Worm (Caenorhabditis elegans) whole organism, L4 larva: ENCODE data around the gene DH11.5.
A peak's percentile ranks its signal among the peaks of the same experiment; 100 is the strongest.

Source experiments
- D1046.2 ChIP-seq: fragments of 200-800 bp; sonication (Bioruptor generic); IDR thresholded peaks from 2 replicates; pipeline ENCODE4 v1.3.6; 2022; ENCODE audit warnings: missing genetic modification characterization, missing compliant biosample characterization
- F37D6.2 ChIP-seq: sonication (generic microtip); optimal IDR thresholded peaks from 2 replicates; lab custom pipeline; 2016; ENCODE audit warnings: mild to moderate bottlenecking, missing genetic modification characterization, missing compliant biosample characterization
- F44E2.7 ChIP-seq: fragments of 200-800 bp; sonication (Bioruptor generic); IDR thresholded peaks from 2 replicates; pipeline ENCODE4 v2.1.2; 2022; ENCODE audit warnings: missing genetic modification characterization, missing compliant biosample characterization
- F49E8.2 ChIP-seq: sonication (generic microtip); optimal IDR thresholded peaks from 2 replicates; lab custom pipeline; 2016; ENCODE audit warnings: missing compliant biosample characterization, mild to moderate bottlenecking, missing genetic modification characterization, borderline replicate concordance
- T26A8.4 ChIP-seq: fragments of 200-800 bp; sonication (Bioruptor generic); IDR thresholded peaks from 2 replicates; pipeline ENCODE4 v1.3.6; 2022; ENCODE audit warnings: missing genetic modification characterization, missing compliant biosample characterization
- Y48G9A.11 ChIP-seq: fragments of 200-800 bp; sonication (Bioruptor generic); IDR thresholded peaks from 2 replicates; pipeline ENCODE4 v1.3.6; 2022; ENCODE audit warnings: missing genetic modification reagents, missing genetic modification characterization, missing compliant biosample characterization
- ZK546.5 ChIP-seq, 2 experiments: sonication (generic microtip); optimal IDR thresholded peaks; 2 replicates each; lab custom pipeline; 2017; ENCODE audit warnings: missing biosample characterization in 2 of 2, missing genetic modification characterization in 2 of 2
- arid-1 ChIP-seq: fragments of 200-800 bp; sonication (Bioruptor generic); conservative IDR thresholded peaks from 2 replicates; pipeline ENCODE4 v1.3.6; 2022; ENCODE audit warnings: missing genetic modification reagents, missing genetic modification characterization, missing compliant biosample characterization
- ceh-20 ChIP-seq: fragments of 200-800 bp; sonication (Bioruptor generic); IDR thresholded peaks from 2 replicates; pipeline ENCODE4 v1.3.6; 2022; ENCODE audit warnings: missing genetic modification reagents, missing genetic modification characterization, missing compliant biosample characterization
- ceh-28 ChIP-seq: fragments of 150-350 bp; optimal IDR thresholded peaks from 2 replicates; lab custom pipeline; 2014; ENCODE audit warnings: missing biosample characterization, missing genetic modification reagents, missing genetic modification characterization
- ceh-44 ChIP-seq: fragments of 200-800 bp; sonication (Bioruptor generic); IDR thresholded peaks from 2 replicates; pipeline ENCODE4 v1.3.6; 2022; ENCODE audit warnings: missing genetic modification reagents, missing genetic modification characterization, missing compliant biosample characterization
- ceh-62 ChIP-seq: sonication (generic microtip); optimal IDR thresholded peaks from 2 replicates; lab custom pipeline; 2017; ENCODE audit warnings: missing biosample characterization, missing genetic modification characterization
- ceh-82 ChIP-seq: sonication (generic microtip); optimal IDR thresholded peaks from 2 replicates; lab custom pipeline; 2017; ENCODE audit warnings: missing biosample characterization, missing genetic modification characterization
- daf-8 ChIP-seq: fragments of 200-800 bp; sonication (Bioruptor generic); IDR thresholded peaks from 2 replicates; pipeline ENCODE4 v1.3.6; 2022; ENCODE audit warnings: missing genetic modification characterization, missing compliant biosample characterization
- dmd-6 ChIP-seq: fragments of 200-800 bp; sonication (Bioruptor generic); IDR thresholded peaks from 2 replicates; pipeline ENCODE4 v1.3.6; 2022; ENCODE audit warnings: missing genetic modification reagents, missing genetic modification characterization, missing compliant biosample characterization
- dpl-1 ChIP-seq: fragments of 150-350 bp; optimal IDR thresholded peaks from 2 replicates; lab custom pipeline; 2014; ENCODE audit warnings: missing biosample characterization, missing genetic modification reagents, missing genetic modification characterization
- egl-27 ChIP-seq: sonication (generic microtip); optimal IDR thresholded peaks from 3 replicates; lab custom pipeline; 2017; ENCODE audit warnings: missing biosample characterization, missing genetic modification reagents, missing genetic modification characterization
- fkh-10 ChIP-seq: fragments of 150-350 bp; optimal IDR thresholded peaks from 2 replicates; lab custom pipeline; 2014; ENCODE audit warnings: missing biosample characterization, missing genetic modification reagents, missing genetic modification characterization
- hlh-30 ChIP-seq: sonication (generic microtip); optimal IDR thresholded peaks from 2 replicates; lab custom pipeline; 2017; ENCODE audit warnings: antibody characterized with exemption, mild to moderate bottlenecking, missing genetic modification characterization, missing compliant biosample characterization; ENCODE audit not compliant: insufficient read depth
- jun-1 ChIP-seq: fragments of 150-350 bp; optimal IDR thresholded peaks from 2 replicates; lab custom pipeline; 2014; ENCODE audit warnings: missing biosample characterization, missing genetic modification reagents, missing genetic modification characterization
- lin-1 ChIP-seq: fragments of 200-800 bp; sonication (Bioruptor generic); IDR thresholded peaks from 2 replicates; pipeline ENCODE4 v1.3.6; 2022; ENCODE audit warnings: missing genetic modification reagents, missing genetic modification characterization, missing compliant biosample characterization
- lin-15B ChIP-seq: fragments of 150-350 bp; sonication (generic microtip); optimal IDR thresholded peaks from 3 replicates; lab custom pipeline; 2014; ENCODE audit warnings: missing biosample characterization, missing genetic modification characterization
- lin-29 ChIP-seq: fragments of 200-800 bp; sonication (Bioruptor generic); IDR thresholded peaks from 2 replicates; pipeline ENCODE4 v1.3.6; 2022; ENCODE audit warnings: missing genetic modification reagents, missing genetic modification characterization, missing compliant biosample characterization
- lin-38 ChIP-seq: fragments of 200-800 bp; sonication (Bioruptor generic); IDR thresholded peaks from 2 replicates; pipeline ENCODE4 v1.3.6; 2022; ENCODE audit warnings: missing genetic modification reagents, missing genetic modification characterization, missing compliant biosample characterization
- lir-3 ChIP-seq: sonication (generic microtip); optimal IDR thresholded peaks from 2 replicates; lab custom pipeline; 2016; ENCODE audit warnings: mild to moderate bottlenecking, missing genetic modification characterization, missing compliant biosample characterization
- madf-9 ChIP-seq: fragments of 200-800 bp; sonication (Bioruptor generic); conservative IDR thresholded peaks from 2 replicates; pipeline ENCODE4 v1.3.6; 2022; ENCODE audit warnings: missing genetic modification reagents, missing genetic modification characterization, missing compliant biosample characterization
- mdl-1 ChIP-seq, 2 experiments: fragments of 150-350 bp in 1 of 2; sonication (generic microtip) in 1 of 2; optimal IDR thresholded peaks; 2 replicates each; lab custom pipeline; 2014 to 2017; ENCODE audit warnings: missing biosample characterization in 2 of 2, missing genetic modification characterization in 2 of 2
- mdt-29 ChIP-seq: fragments of 200-800 bp; sonication (Bioruptor generic); IDR thresholded peaks from 2 replicates; pipeline ENCODE4 v1.3.6; 2022; ENCODE audit warnings: missing genetic modification reagents, missing genetic modification characterization, missing compliant biosample characterization
- nhr-10 ChIP-seq: fragments of 150-350 bp; optimal IDR thresholded peaks from 2 replicates; lab custom pipeline; 2014; ENCODE audit warnings: missing biosample characterization, missing genetic modification characterization
- nhr-11 ChIP-seq: fragments of 150-350 bp; optimal IDR thresholded peaks from 2 replicates; lab custom pipeline; 2014; ENCODE audit warnings: missing biosample characterization, missing genetic modification characterization
- nhr-111 ChIP-seq: fragments of 200-800 bp; sonication (Bioruptor generic); optimal IDR thresholded peaks from 2 replicates; lab custom pipeline; 2018; ENCODE audit warnings: mild to moderate bottlenecking, missing genetic modification characterization, missing compliant biosample characterization
- nhr-41 ChIP-seq: fragments of 200-800 bp; sonication (Bioruptor generic); IDR thresholded peaks from 2 replicates; pipeline ENCODE4 v1.3.6; 2022; ENCODE audit warnings: missing genetic modification reagents, missing genetic modification characterization, missing compliant biosample characterization
- nhr-48 ChIP-seq: sonication (generic microtip); optimal IDR thresholded peaks from 2 replicates; lab custom pipeline; 2016; ENCODE audit warnings: mild to moderate bottlenecking, missing genetic modification characterization, missing compliant biosample characterization
- nhr-77 ChIP-seq: fragments of 150-350 bp; optimal IDR thresholded peaks from 2 replicates; lab custom pipeline; 2014; ENCODE audit warnings: missing biosample characterization, missing genetic modification characterization
- saeg-2 ChIP-seq: fragments of 200-800 bp; sonication (Bioruptor generic); IDR thresholded peaks from 2 replicates; pipeline ENCODE4 v1.3.6; 2022; ENCODE audit warnings: missing genetic modification reagents, missing genetic modification characterization, missing compliant biosample characterization
- sdz-12 ChIP-seq: fragments of 200-800 bp; sonication (Bioruptor generic); optimal IDR thresholded peaks from 2 replicates; lab custom pipeline; 2018; ENCODE audit warnings: mild to moderate bottlenecking, missing genetic modification characterization, missing compliant biosample characterization
- set-16 ChIP-seq: fragments of 200-800 bp; sonication (Bioruptor generic); IDR thresholded peaks from 2 replicates; pipeline ENCODE4 v1.3.6; 2022; ENCODE audit warnings: missing genetic modification reagents, missing genetic modification characterization, missing compliant biosample characterization
- unc-130 ChIP-seq: sonication (generic microtip); optimal IDR thresholded peaks from 2 replicates; lab custom pipeline; 2016; ENCODE audit warnings: missing genetic modification reagents, missing genetic modification characterization, missing compliant biosample characterization
- vab-7 ChIP-seq: fragments of 200-800 bp; sonication (Bioruptor generic); IDR thresholded peaks from 2 replicates; pipeline ENCODE4 v1.3.6; 2022; ENCODE audit warnings: missing genetic modification reagents, missing genetic modification characterization, missing compliant biosample characterization
- zag-1 ChIP-seq: fragments of 150-350 bp; optimal IDR thresholded peaks from 2 replicates; lab custom pipeline; 2014; ENCODE audit warnings: missing biosample characterization, missing genetic modification characterization
- zfp-2 ChIP-seq: sonication (generic microtip); optimal IDR thresholded peaks from 2 replicates; lab custom pipeline; 2016; ENCODE audit warnings: mild to moderate bottlenecking, missing genetic modification characterization, missing compliant biosample characterization
- zip-11 ChIP-seq: fragments of 200-800 bp; sonication (Bioruptor generic); IDR thresholded peaks from 2 replicates; pipeline ENCODE4 v1.3.6; 2022; ENCODE audit warnings: missing genetic modification characterization, missing compliant biosample characterization

DH11.5 gene

DNA sequence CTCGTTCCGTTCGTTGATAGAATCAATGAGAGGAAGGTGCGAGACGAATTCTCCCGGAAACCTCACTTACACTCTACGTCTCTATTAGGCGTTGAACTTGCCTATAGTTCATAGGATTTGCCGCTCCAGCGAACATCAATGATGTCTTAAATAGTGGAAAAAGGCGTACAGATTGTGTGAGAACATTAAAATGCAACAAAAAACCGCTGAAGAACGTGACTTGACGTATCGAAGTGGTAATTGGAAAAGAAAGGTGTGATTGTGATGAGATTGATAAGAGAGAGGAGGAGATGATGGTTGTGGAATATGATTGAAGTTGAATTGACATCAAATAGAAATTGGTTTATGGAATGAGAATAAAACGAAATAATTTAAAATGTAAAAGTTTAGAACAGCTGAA, 57.6 kb downstream of the DH11.5 start (continued):
- TF ChIP-seq dmd-6: peak; percentile 85
- TF ChIP-seq nhr-11: no peak

DNA sequence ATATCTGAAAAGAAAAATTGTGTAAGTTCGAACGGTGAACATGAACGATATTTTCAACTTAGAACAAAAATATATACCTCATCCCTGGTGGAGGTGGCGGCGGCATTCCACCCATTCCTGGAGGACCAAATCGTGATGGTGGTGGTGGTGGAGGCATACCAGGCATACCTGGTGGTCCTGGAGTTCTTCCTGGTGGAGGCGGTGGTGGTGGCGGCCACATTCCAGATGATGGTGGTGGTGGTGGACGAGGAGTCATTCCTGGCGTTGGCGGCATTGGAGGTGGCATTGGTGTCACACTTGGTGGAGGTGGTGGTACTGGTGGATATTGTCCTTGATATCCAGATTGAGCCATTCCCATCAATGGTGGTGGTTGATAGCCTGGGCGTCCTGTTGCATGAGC, 58.2 kb downstream of the DH11.5 start:
- TF ChIP-seq set-16 (peak; percentile 79), lin-29 (0 out of 2 replicates have a peak, but pooled peaks have one; percentile 20), T26A8.4 (GFP tag; lab: Robert Waterston, UW) (no peak)

DNA sequence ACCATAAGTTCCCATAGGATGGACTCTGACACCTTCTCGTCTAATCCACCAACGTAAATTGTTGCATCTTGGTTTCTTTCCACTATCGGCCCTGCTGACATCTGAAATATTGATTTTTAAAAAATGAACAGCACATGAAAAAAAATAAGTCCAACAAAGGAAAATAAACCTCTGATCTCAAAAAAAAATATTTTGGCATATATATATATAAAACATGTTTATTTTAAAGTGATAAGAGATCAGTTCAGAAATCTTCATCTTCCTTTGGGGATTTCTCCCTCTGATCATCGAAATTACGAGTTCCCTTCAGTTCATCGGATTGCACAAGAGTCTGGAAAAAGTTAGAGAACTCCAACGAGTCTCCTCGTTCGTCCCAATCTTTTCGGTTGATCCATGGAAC, 59.3 kb downstream of the DH11.5 start, which contains the start of gene sap-49:
Gene sap-49, minus strand, starts transcription at position 101 of the 400 bp plus-strand sequence.
- TF ChIP-seq F44E2.7 (GFP tag; lab: Robert Waterston, UW) (no peak), lin-38 (GFP tag; lab: Robert Waterston, UW) (0 out of 2 replicates have a peak, but pooled peaks have one; percentile 5)

DNA sequence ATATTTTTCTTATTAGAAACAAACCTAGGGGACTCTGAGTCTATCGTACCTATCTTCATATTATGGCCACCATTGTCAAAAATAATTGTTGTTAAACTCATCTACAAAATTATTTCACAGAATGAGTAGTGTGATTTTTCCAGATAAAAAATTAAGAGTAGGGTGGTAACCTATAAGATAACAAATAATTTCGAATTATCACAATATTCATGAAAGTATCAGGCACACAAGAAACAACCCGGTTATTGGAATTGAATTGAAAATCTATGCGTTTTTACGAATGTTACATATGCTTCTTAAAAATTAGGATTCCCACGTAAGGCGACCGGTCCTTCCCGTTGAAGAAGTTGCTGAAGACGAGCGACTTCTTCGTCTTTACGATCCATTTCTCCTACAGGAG, 60.8 kb downstream of the DH11.5 start, which contains the start of gene arp-6:
Gene arp-6, minus strand, starts transcription at position 101 of the 400 bp plus-strand sequence.
- TF ChIP-seq Y48G9A.11 (GFP tag; lab: Robert Waterston, UW) (no peak), mdl-1 (tag; optimal IDR thresholded peaks at IDR 0.05; lab: Kevin White, UChicago) (no peak), saeg-2 (GFP tag; lab: Robert Waterston, UW) (no peak), nhr-48 (tag; lab: Kevin White, UChicago) (no peak), unc-130 (GFP tag; lab: Kevin White, UChicago) (no peak), hlh-30 (no peak), zip-11 (no peak), zfp-2 (tag; lab: Kevin White, UChicago) (no peak), jun-1 (tag; lab: Kevin White, UChicago) (no peak), fkh-10 (GFP tag; lab: Kevin White, UChicago) (no peak), zag-1 (no peak)
- TF ChIP-seq, all 104 proteins: peak for 0

DNA sequence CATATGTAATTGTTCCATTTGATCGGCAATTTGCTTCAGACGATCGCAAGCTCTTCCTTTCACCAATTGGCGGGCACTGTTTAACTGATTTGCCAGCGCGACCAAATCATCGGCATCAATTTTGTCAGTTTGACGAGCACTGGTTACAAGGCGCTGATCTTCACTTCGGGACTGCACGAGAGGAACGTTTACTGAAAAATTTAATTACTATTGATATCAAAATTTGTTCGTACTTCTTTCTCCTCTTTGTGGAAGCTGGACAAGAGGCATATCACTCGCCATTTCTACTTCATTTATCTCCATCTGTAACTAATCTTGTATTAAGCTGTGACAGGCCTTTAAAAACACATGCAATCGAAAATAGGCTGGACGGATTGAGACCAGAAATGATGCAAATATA, 61.5 kb downstream of the DH11.5 start, which contains the start of gene C08B11.9:
Gene C08B11.9, minus strand, starts transcription at position 307 of the 400 bp plus-strand sequence.
- TF ChIP-seq lin-38 (GFP tag; lab: Robert Waterston, UW) (peak; percentile 54), ceh-28 (tag; lab: Kevin White, UChicago) (no peak), arid-1 (GFP tag; lab: Robert Waterston, UW) (peak; percentile 55; the same call in 1 of the 2 replicates)

DNA sequence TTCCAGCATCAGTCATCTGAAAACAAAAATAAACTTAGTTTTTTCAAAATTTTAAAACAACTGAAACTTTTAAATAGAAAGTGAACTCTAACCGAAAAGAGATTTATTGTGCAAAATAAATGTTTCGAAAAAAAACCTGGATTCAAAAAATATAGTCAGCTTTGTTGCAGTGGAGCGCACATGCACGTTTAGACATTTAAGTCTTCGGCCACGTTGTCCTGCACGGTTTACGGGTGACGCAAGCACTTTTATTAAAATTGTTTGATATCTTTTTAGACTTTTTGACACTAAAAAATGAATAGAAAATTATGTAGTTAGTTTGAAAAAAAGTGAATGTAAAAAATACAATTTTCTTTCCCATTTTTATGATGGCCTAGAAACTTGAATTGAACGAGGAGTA, 63.0 kb downstream of the DH11.5 start, which contains the start of the genes ubh-4 and algn-6:
Gene ubh-4, minus strand, starts transcription at position 182 of the 400 bp plus-strand sequence.
Gene algn-6, plus strand, starts transcription at position 387 of the 400 bp plus-strand sequence.
- TF ChIP-seq nhr-10 (tag; lab: Kevin White, UChicago) (no peak), lin-15B (no peak), madf-9 (GFP tag; lab: Robert Waterston, UW) (no peak), ceh-20 (GFP tag; lab: Robert Waterston, UW) (no peak), nhr-41 (no peak), nhr-11 (no peak), ceh-44 (no peak), lin-1 (GFP tag; lab: Robert Waterston, UW) (no peak), nhr-111 (GFP tag; lab: Kevin White, UChicago) (no peak), lir-3 (tag; lab: Kevin White, UChicago) (no peak), ceh-62 (no peak), mdl-1 (tag; optimal IDR thresholded peaks at IDR 0.05; lab: Kevin White, UChicago) (no peak), nhr-48 (tag; lab: Kevin White, UChicago) (no peak), zag-1 (no peak), dpl-1 (GFP tag; lab: Kevin White, UChicago) (peak; percentile 63), Y48G9A.11 (GFP tag; lab: Robert Waterston, UW) (peak; percentile 34; the same call in 1 of the 2 replicates), nhr-77 (tag; lab: Kevin White, UChicago) (peak; percentile 48), D1046.2 (no peak), egl-27 (tag; lab: Kevin White, UChicago) (no peak), vab-7 (GFP tag; lab: Robert Waterston, UW) (0 out of 2 replicates have a peak, but pooled peaks have one; percentile 22), F49E8.2 (tag; lab: Kevin White, UChicago) (no peak), mdt-29 (GFP tag; lab: Robert Waterston, UW) (no peak), daf-8 (GFP tag; lab: Robert Waterston, UW) (no peak), jun-1 (tag; lab: Kevin White, UChicago) (no peak), ceh-82 (tag; lab: Kevin White, UChicago) (no peak), ZK546.5 (tag; optimal IDR thresholded peaks at IDR 0.05; lab: Kevin White, UChicago) (no peak), F37D6.2 (no peak), sdz-12 (GFP tag; lab: Kevin White, UChicago) (no peak)
